Worm (Caenorhabditis elegans): ENCODE data around the gene F59F3.6.

The F59F3.6 gene

DNA sequence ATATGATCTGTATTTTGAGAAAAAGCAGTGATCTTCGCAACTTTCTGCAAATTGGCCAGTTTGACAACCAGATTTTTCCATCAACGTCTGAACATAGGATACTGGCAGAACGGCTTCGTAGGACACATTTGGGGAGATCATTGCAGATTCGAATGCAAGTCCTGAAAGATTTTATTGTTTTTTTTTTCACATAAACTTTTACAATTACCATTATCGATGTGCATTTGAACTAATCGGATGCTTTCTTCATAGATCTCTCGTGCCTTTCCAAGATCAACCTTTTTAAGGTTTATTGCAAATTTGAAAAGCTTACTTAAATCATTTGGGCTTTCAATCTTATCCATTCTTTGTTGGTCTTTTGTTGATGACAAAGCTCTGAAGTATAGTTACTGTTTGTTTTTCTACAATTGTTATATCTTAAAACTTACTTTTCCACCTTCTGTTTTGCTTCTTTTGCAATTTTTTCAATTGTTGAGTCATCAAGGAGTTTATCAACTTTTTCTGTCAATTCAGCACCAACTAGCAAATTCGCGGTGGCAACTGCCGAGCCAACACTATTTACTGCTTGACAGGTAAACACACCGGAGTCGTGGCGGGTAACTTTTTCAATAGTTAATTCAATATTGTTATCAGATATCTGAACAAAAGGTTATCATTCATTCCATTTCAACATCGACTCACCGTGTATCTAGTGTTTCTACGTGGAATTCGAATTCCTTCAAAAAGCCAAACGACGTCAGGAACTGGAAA, 22.5 kb downstream of the F59F3.6 start:
- TF ChIP-seq egl-27 (tag; optimal IDR thresholded peaks at IDR 0.05) (no peak), zag-1 (tag; optimal IDR thresholded peaks at IDR 0.05) (no peak), elt-3 (tag; optimal IDR thresholded peaks at IDR 0.05) (no peak), unc-62 (GFP tag; optimal IDR thresholded peaks at IDR 0.05) (no peak), R02D3.7 (tag; optimal IDR thresholded peaks at IDR 0.05) (no peak), jun-1 (tag; optimal IDR thresholded peaks at IDR 0.05) (no peak), mml-1 (tag; optimal IDR thresholded peaks at IDR 0.05) (no peak), ceh-16 (tag; optimal IDR thresholded peaks at IDR 0.05) (no peak), ceh-9 (tag; optimal IDR thresholded peaks at IDR 0.05) (no peak), ztf-4 (tag; optimal IDR thresholded peaks at IDR 0.05) (no peak), fos-1 (tag; optimal IDR thresholded peaks at IDR 0.05) (no peak), ceh-82 (tag; optimal IDR thresholded peaks at IDR 0.05) (no peak), nhr-11 (tag; optimal IDR thresholded peaks at IDR 0.05) (no peak), eor-1 (tag; optimal IDR thresholded peaks at IDR 0.05) (no peak), nhr-25 (tag; optimal IDR thresholded peaks at IDR 0.05) (no peak)

DNA sequence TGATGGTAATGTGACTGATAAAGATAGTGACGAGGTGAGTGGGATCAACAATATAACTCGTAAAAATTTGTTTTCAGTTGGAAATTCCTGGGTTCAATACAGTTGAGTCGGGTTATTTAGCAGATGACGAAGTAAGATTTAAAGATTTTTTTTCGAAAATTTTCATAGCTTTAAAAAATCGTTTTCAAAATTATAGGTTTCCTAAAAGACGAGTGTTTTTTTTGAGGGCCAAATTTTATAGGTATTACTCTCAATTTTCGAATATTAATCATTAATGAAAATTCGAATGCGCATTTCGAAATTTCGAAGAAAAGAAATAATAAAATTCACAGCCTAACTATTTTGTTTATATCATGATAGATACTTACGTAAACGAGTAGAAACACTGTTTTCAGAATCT, 28.0 kb downstream of the F59F3.6 start:
- no peak for TF ChIP-seq jun-1 (tag; optimal IDR thresholded peaks at IDR 0.05)
- no peak for TF ChIP-seq ZK546.5 (tag; optimal IDR thresholded peaks at IDR 0.05)
- TF ChIP-seq nhr-43 (tag; optimal IDR thresholded peaks at IDR 0.05; ENCODE audit: poor library complexity, severe bottlenecking), result no peak
- TF ChIP-seq tbx-2 (tag; optimal IDR thresholded peaks at IDR 0.05), result no peak
- TF ChIP-seq skn-1 (tag; optimal IDR thresholded peaks at IDR 0.05), result no peak
- TF ChIP-seq ceh-82 (tag; optimal IDR thresholded peaks at IDR 0.05), result no peak
- no peak for TF ChIP-seq fkh-10 (GFP tag; optimal IDR thresholded peaks at IDR 0.05)
- no peak for TF ChIP-seq mdl-1 (tag; optimal IDR thresholded peaks at IDR 0.05)
- TF ChIP-seq elt-2 (tag; optimal IDR thresholded peaks at IDR 0.05), result no peak
- no peak for TF ChIP-seq ceh-28 (tag; optimal IDR thresholded peaks at IDR 0.05)
- no peak for TF ChIP-seq pqm-1 (tag; optimal IDR thresholded peaks at IDR 0.05)
- TF ChIP-seq lin-39 (tag; optimal IDR thresholded peaks at IDR 0.05), result no peak
- TF ChIP-seq unc-62 (GFP tag; optimal IDR thresholded peaks at IDR 0.05), result no peak
- no peak for TF ChIP-seq nhr-67 (tag; optimal IDR thresholded peaks at IDR 0.05)

DNA sequence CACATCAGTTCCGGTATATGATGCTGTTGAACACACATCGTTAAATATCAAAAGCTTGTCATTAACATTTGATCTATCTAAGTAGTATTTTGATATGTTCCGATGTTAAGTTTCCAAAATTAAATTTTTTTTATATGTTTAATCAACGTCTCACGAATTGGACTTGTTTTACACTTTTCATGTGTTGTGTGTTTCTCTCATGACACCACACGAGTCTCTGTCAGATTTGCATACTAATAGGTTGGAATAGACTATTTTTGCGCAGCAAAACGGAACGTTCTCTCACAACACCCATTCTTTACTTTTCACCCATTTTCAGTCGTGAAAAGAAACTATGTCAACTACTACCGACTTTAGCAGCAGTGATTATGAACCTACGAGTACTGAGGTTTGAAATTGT, 28.4 kb downstream of the F59F3.6 start, which contains the start of gene K09C8.8:
K09C8.8 (plus strand) TSS at position 301 of the 400 bp plus-strand sequence.
- TF ChIP-seq mdl-1 (tag; optimal IDR thresholded peaks at IDR 0.05), result no peak
- no peak for TF ChIP-seq lsy-12 (tag; optimal IDR thresholded peaks at IDR 0.05)
- no peak for TF ChIP-seq daf-12 (tag; optimal IDR thresholded peaks at IDR 0.05)
- TF ChIP-seq nhr-76 (tag; optimal IDR thresholded peaks at IDR 0.05), result no peak
- no peak for TF ChIP-seq ceh-28 (tag; optimal IDR thresholded peaks at IDR 0.05)
- TF ChIP-seq ceh-9 (tag; optimal IDR thresholded peaks at IDR 0.05), result no peak
- TF ChIP-seq nhr-43 (tag; optimal IDR thresholded peaks at IDR 0.05; ENCODE audit: poor library complexity, severe bottlenecking), result no peak
- TF ChIP-seq nhr-77 (tag; optimal IDR thresholded peaks at IDR 0.05), result no peak
- no peak for TF ChIP-seq lin-39 (tag; optimal IDR thresholded peaks at IDR 0.05)
- no peak for TF ChIP-seq fkh-2 (tag; optimal IDR thresholded peaks at IDR 0.05)
- TF ChIP-seq eor-1 (tag; optimal IDR thresholded peaks at IDR 0.05), result no peak
- no peak for TF ChIP-seq hmg-11 (tag; optimal IDR thresholded peaks at IDR 0.05)
- no peak for TF ChIP-seq pha-4 (tag; optimal IDR thresholded peaks at IDR 0.05)
- TF ChIP-seq unc-62 (GFP tag; optimal IDR thresholded peaks at IDR 0.05), result no peak
- TF ChIP-seq elt-1 (tag; optimal IDR thresholded peaks at IDR 0.05), result no peak
- TF ChIP-seq nhr-28 (tag; optimal IDR thresholded peaks at IDR 0.05), result no peak

DNA sequence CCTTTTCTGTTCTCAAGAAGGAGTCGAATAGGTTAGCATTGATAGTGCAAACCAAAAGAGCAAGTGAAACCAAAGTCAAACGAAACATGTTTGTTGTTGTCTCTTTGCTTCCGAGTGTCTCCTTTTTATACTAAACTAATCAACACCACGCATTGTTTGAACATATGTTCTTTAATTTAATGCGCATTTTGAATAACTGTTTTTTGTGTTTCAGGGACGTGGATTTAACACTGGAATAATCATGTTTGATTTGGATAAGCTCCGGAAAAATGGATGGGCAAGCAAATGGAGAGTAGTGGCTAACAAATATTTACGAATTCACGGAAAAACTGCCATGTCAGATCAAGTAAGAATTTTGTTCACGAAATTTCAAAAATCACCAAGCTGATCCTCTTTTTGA, 31.4 kb downstream of the F59F3.6 start, which contains the start of gene K09C8.9:
K09C8.9 (minus strand) TSS at position 101 of the 400 bp plus-strand sequence.
- TF ChIP-seq nhr-12 (tag; optimal IDR thresholded peaks at IDR 0.05), result no peak

Data from whole organism, L3 larva.